Fruit fly (Drosophila melanogaster): Measurements from ENCODE around the gene CG42540.

dm6 chr3L:4574439-4574838 is 18.6 kb downstream of the CG42540 start:
- TF ChIP-seq psq (optimal IDR thresholded peaks at IDR 0.05), result no peak
- no peak for TF ChIP-seq pan (optimal IDR thresholded peaks at IDR 0.05)
- no peak for TF ChIP-seq EcR (GFP tag; optimal IDR thresholded peaks at IDR 0.05)
- TF ChIP-seq usp (GFP tag; optimal IDR thresholded peaks at IDR 0.05), result no peak

Measured in whole organism.